Fruit fly (Drosophila melanogaster) whole organism, embryonic: Measurements from ENCODE around the gene waw.

Experiments used
- Atf3 ChIP-seq: fragments of 200-800 bp; sonication (Bioruptor generic); optimal IDR thresholded peaks from 3 replicates; lab custom pipeline; 2016; ENCODE audit warnings: missing biosample characterization, missing genetic modification characterization
- CG10366 ChIP-seq: fragments of 200-800 bp; sonication (Bioruptor generic); IDR thresholded peaks from 2 replicates; pipeline ENCODE4 v1.3.6; 2022; ENCODE audit warnings: missing biosample characterization, missing genetic modification characterization
- CG12155 ChIP-seq: fragments of 200-800 bp; sonication (Bioruptor generic); optimal IDR thresholded peaks from 3 replicates; lab custom pipeline; 2016; ENCODE audit warnings: missing biosample characterization, missing genetic modification characterization
- CG12236 ChIP-seq: fragments of 200-800 bp; sonication (Bioruptor generic); optimal IDR thresholded peaks from 2 replicates; lab custom pipeline; 2016; ENCODE audit warnings: missing biosample characterization, missing genetic modification characterization
- CG1233 ChIP-seq: fragments of 200-800 bp; sonication (Bioruptor generic); optimal IDR thresholded peaks from 4 replicates; lab custom pipeline; 2018; ENCODE audit warnings: missing biosample characterization, mild to moderate bottlenecking, missing genetic modification characterization
- CG12391 ChIP-seq: fragments of 200-800 bp; sonication (Bioruptor generic); optimal IDR thresholded peaks from 3 replicates; lab custom pipeline; 2018; ENCODE audit warnings: missing biosample characterization, mild to moderate bottlenecking, missing genetic modification characterization, moderate library complexity
- CG1792 ChIP-seq: fragments of 200-800 bp; sonication (Bioruptor generic); optimal IDR thresholded peaks from 2 replicates; lab custom pipeline; 2016; ENCODE audit warnings: missing biosample characterization, missing genetic modification characterization
- CG18476 ChIP-seq: fragments of 200-800 bp; sonication (Bioruptor generic); optimal IDR thresholded peaks from 2 replicates; lab custom pipeline; 2016; ENCODE audit warnings: missing biosample characterization, mild to moderate bottlenecking, missing genetic modification characterization
- CG2116 ChIP-seq: fragments of 200-800 bp; sonication (Bioruptor generic); optimal IDR thresholded peaks from 3 replicates; lab custom pipeline; 2018; ENCODE audit warnings: missing biosample characterization, mild to moderate bottlenecking, missing genetic modification characterization
- CG31388 ChIP-seq: fragments of 200-800 bp; sonication (Bioruptor generic); optimal IDR thresholded peaks from 2 replicates; lab custom pipeline; 2016; ENCODE audit warnings: missing biosample characterization, missing genetic modification characterization
- CG34422 ChIP-seq: fragments of 200-800 bp; sonication (Bioruptor generic); IDR thresholded peaks from 3 replicates; pipeline ENCODE4 v1.3.6; 2022; ENCODE audit warnings: missing biosample characterization, missing genetic modification characterization
- CG4707 ChIP-seq: fragments of 200-800 bp; sonication (Bioruptor generic); optimal IDR thresholded peaks from 2 replicates; lab custom pipeline; 2018; ENCODE audit warnings: missing biosample characterization, mild to moderate bottlenecking, missing genetic modification characterization, moderate library complexity
- CG4820 ChIP-seq: fragments of 200-800 bp; sonication (Bioruptor generic); optimal IDR thresholded peaks from 3 replicates; lab custom pipeline; 2016; ENCODE audit warnings: missing biosample characterization, missing genetic modification characterization
- CG6254 ChIP-seq: fragments of 200-800 bp; sonication (Bioruptor generic); optimal IDR thresholded peaks from 3 replicates; lab custom pipeline; 2017; ENCODE audit warnings: mild to moderate bottlenecking, missing biosample characterization, missing genetic modification reagents, missing genetic modification characterization
- CG7928 ChIP-seq: fragments of 200-800 bp; sonication (Bioruptor generic); optimal IDR thresholded peaks from 2 replicates; lab custom pipeline; 2017; ENCODE audit warnings: missing biosample characterization, mild to moderate bottlenecking, missing genetic modification characterization
- CG8290 ChIP-seq, 3 experiments: fragments of 200-800 bp; sonication (Bioruptor generic); optimal IDR thresholded peaks; 2 replicates each; lab custom pipeline; 2016 to 2019; ENCODE audit warnings: missing biosample characterization in 3 of 3, missing genetic modification characterization in 3 of 3, mild to moderate bottlenecking in 2 of 3, moderate library complexity in 1 of 3
- CG8765 ChIP-seq: fragments of 200-800 bp; sonication (Bioruptor generic); IDR thresholded peaks from 2 replicates; pipeline ENCODE4 v1.3.6; 2022; ENCODE audit warnings: missing biosample characterization, missing genetic modification characterization
- CkIIα-i1 ChIP-seq: fragments of 200-800 bp; sonication (Bioruptor generic); IDR thresholded peaks from 2 replicates; pipeline ENCODE4 v1.3.6; 2022; ENCODE audit warnings: missing biosample characterization, missing genetic modification characterization
- Deaf1 ChIP-seq: fragments of 200-800 bp; optimal IDR thresholded peaks from 3 replicates; lab custom pipeline; 2019; ENCODE audit warnings: missing biosample characterization, mild to moderate bottlenecking, missing genetic modification characterization, moderate library complexity
- GATAe ChIP-seq: fragments of 200-800 bp; sonication (Bioruptor generic); conservative IDR thresholded peaks from 2 replicates; pipeline ENCODE4 v1.3.6; 2022; ENCODE audit warnings: missing biosample characterization, missing genetic modification characterization
- Hmr ChIP-seq: fragments of 200-800 bp; sonication (Bioruptor generic); optimal IDR thresholded peaks from 3 replicates; lab custom pipeline; 2017; ENCODE audit warnings: mild to moderate bottlenecking, missing biosample characterization, missing genetic modification reagents, missing genetic modification characterization
- Jarid2 ChIP-seq: fragments of 200-800 bp; sonication (Bioruptor generic); optimal IDR thresholded peaks from 3 replicates; lab custom pipeline; 2017; ENCODE audit warnings: mild to moderate bottlenecking, missing biosample characterization, missing genetic modification reagents, missing genetic modification characterization
- Lhr ChIP-seq: fragments of 200-800 bp; sonication (Bioruptor generic); optimal IDR thresholded peaks from 3 replicates; lab custom pipeline; 2017; ENCODE audit warnings: mild to moderate bottlenecking, missing biosample characterization, missing genetic modification reagents, missing genetic modification characterization
- Lim3 ChIP-seq: fragments of 200-800 bp; sonication (Bioruptor generic); IDR thresholded peaks from 2 replicates; pipeline ENCODE4 v1.3.6; 2022; ENCODE audit warnings: missing biosample characterization, missing genetic modification characterization
- Mad ChIP-seq: fragments of 200-800 bp; sonication (Bioruptor generic); optimal IDR thresholded peaks from 2 replicates; lab custom pipeline; 2016; ENCODE audit warnings: missing biosample characterization, missing genetic modification characterization
- Med ChIP-seq: fragments of 200-800 bp; sonication (Bioruptor generic); peaks from one replicate; lab custom pipeline; 2016; ENCODE audit warnings: missing biosample characterization, missing genetic modification characterization, mild to moderate bottlenecking, inconsistent platforms, moderate library complexity
- Rx ChIP-seq: fragments of 200-800 bp; sonication (Bioruptor generic); IDR thresholded peaks from 2 replicates; pipeline ENCODE4 v1.3.6; 2022; ENCODE audit warnings: missing biosample characterization, missing genetic modification characterization
- Side ChIP-seq: fragments of 200-800 bp; sonication (Bioruptor generic); optimal IDR thresholded peaks from 2 replicates; lab custom pipeline; 2016; ENCODE audit warnings: missing biosample characterization, missing genetic modification characterization
- YL-1 ChIP-seq: fragments of 200-800 bp; sonication (Bioruptor generic); optimal IDR thresholded peaks from 3 replicates; lab custom pipeline; 2017; ENCODE audit warnings: missing biosample characterization, mild to moderate bottlenecking, missing genetic modification characterization
- ato ChIP-seq: fragments of 200-800 bp; sonication (Bioruptor generic); IDR thresholded peaks from 2 replicates; pipeline ENCODE4 v1.3.6; 2022; ENCODE audit warnings: missing biosample characterization, missing genetic modification characterization; ENCODE audit not compliant: partially characterized antibody
- br ChIP-seq: fragments of >200 bp; optimal IDR thresholded peaks from 2 replicates; lab custom pipeline; 2017
- chif ChIP-seq, 2 experiments: fragments of 200-800 bp; sonication (Bioruptor generic); optimal IDR thresholded peaks; 3 replicates each; lab custom pipeline; 2016; ENCODE audit warnings: missing biosample characterization in 2 of 2, missing genetic modification characterization in 2 of 2
- danr ChIP-seq: fragments of 200-800 bp; sonication (Bioruptor generic); IDR thresholded peaks from 2 replicates; pipeline ENCODE4 v1.3.6; 2022; ENCODE audit warnings: missing biosample characterization, missing genetic modification characterization
- fd64A ChIP-seq: fragments of 200-800 bp; sonication (Bioruptor generic); optimal IDR thresholded peaks from 3 replicates; lab custom pipeline; 2018; ENCODE audit warnings: missing biosample characterization, mild to moderate bottlenecking, missing genetic modification characterization
- gem ChIP-seq: fragments of 200-800 bp; sonication (Bioruptor generic); optimal IDR thresholded peaks from 2 replicates; lab custom pipeline; 2019; ENCODE audit warnings: missing biosample characterization, mild to moderate bottlenecking, missing genetic modification characterization, moderate library complexity
- inv ChIP-seq: fragments of 200-800 bp; sonication (Bioruptor generic); IDR thresholded peaks from 2 replicates; pipeline ENCODE4 v1.3.6; 2022; ENCODE audit warnings: missing biosample characterization, missing genetic modification characterization; ENCODE audit not compliant: partially characterized antibody
- odd ChIP-seq: fragments of 200-800 bp; sonication (Bioruptor generic); optimal IDR thresholded peaks from 2 replicates; lab custom pipeline; 2017; ENCODE audit warnings: missing biosample characterization, mild to moderate bottlenecking, missing genetic modification characterization
- pan ChIP-seq, 4 experiments: fragments of >200 bp in 3 of 4; fragments of 200-800 bp in 1 of 4; sonication (Bioruptor generic) in 1 of 4; optimal IDR thresholded peaks in 3 of 4; IDR thresholded peaks in 1 of 4; 2 replicates each; pipeline versions ENCODE4 v1.3.6 to Lab custom; 2017 to 2022; ENCODE audit warnings: missing biosample characterization in 2 of 4, missing genetic modification characterization in 2 of 4, mixed read lengths in 1 of 4
- pfk ChIP-seq: fragments of 200-800 bp; sonication (Bioruptor generic); optimal IDR thresholded peaks from 2 replicates; lab custom pipeline; 2018; ENCODE audit warnings: missing biosample characterization, mild to moderate bottlenecking, missing genetic modification characterization, moderate library complexity
- psq ChIP-seq: fragments of 200-800 bp; sonication (Bioruptor generic); optimal IDR thresholded peaks from 2 replicates; lab custom pipeline; 2017; ENCODE audit warnings: missing biosample characterization, missing genetic modification characterization
- repo ChIP-seq: fragments of 200-800 bp; sonication (Bioruptor generic); optimal IDR thresholded peaks from 2 replicates; lab custom pipeline; 2016; ENCODE audit warnings: missing biosample characterization, missing genetic modification characterization
- ro ChIP-seq: fragments of 200-800 bp; sonication (Bioruptor generic); IDR thresholded peaks from 2 replicates; pipeline ENCODE4 v1.3.6; 2022; ENCODE audit warnings: missing biosample characterization, missing genetic modification characterization
- sna ChIP-seq: fragments of 200-800 bp; sonication (Bioruptor generic); IDR thresholded peaks from 2 replicates; pipeline ENCODE4 v1.3.6; 2022; ENCODE audit warnings: missing biosample characterization, missing genetic modification characterization; ENCODE audit not compliant: partially characterized antibody
- sob ChIP-seq: fragments of 200-800 bp; sonication (Bioruptor generic); IDR thresholded peaks from 2 replicates; pipeline ENCODE4 v1.3.6; 2022; ENCODE audit warnings: missing biosample characterization, missing genetic modification characterization
- tio ChIP-seq: fragments of 200-800 bp; sonication (Bioruptor generic); optimal IDR thresholded peaks from 2 replicates; lab custom pipeline; 2017; ENCODE audit warnings: missing biosample characterization, missing genetic modification characterization, inconsistent platforms
- usp ChIP-seq: fragments of >200 bp; optimal IDR thresholded peaks from 2 replicates; lab custom pipeline; 2017; ENCODE audit warnings: missing biosample characterization, missing genetic modification characterization
- vfl ChIP-seq: fragments of 200-800 bp; sonication (Bioruptor generic); optimal IDR thresholded peaks from 2 replicates; lab custom pipeline; 2016; ENCODE audit warnings: missing biosample characterization, missing genetic modification characterization
- vnd ChIP-seq: fragments of 200-800 bp; sonication (Bioruptor generic); IDR thresholded peaks from 3 replicates; pipeline ENCODE4 v1.3.6; 2022; ENCODE audit warnings: missing biosample characterization, missing genetic modification characterization; ENCODE audit not compliant: partially characterized antibody
- zfh2 ChIP-seq: fragments of 200-800 bp; sonication (Bioruptor generic); optimal IDR thresholded peaks from 2 replicates; lab custom pipeline; 2016; ENCODE audit warnings: missing biosample characterization, missing genetic modification characterization

Gene waw

dm6 chrX:21319202-21319772, 43.5 kb upstream of the waw start, which contains the start of the genes SLIRP1 and anox (continued):
- TF ChIP-seq GATAe (GFP tag; lab: Robert Waterston, UW) (peak; percentile 65), Jarid2 (GFP tag; lab: Kevin White, UChicago) (peak; percentile 44), CG2116 (GFP tag; lab: Kevin White, UChicago) (peak; percentile 52), CG12391 (peak; percentile 93), CG6254 (GFP tag; lab: Kevin White, UChicago) (peak; percentile 58), YL-1 (GFP tag; lab: Kevin White, UChicago) (peak; percentile 52), vnd (GFP tag; lab: Robert Waterston, UW) (no peak), pan (optimal IDR thresholded peaks at IDR 0.05; lab: Kevin White, UChicago) (no peak), pan (GFP tag; optimal IDR thresholded peaks at IDR 0.05 in 1 of 2, IDR thresholded peaks at IDR 0.05 in 1 of 2) (peak in 1 of 2 experiments; percentile 78), Mad (GFP tag; lab: Kevin White, UChicago) (peak; percentile 41), gem (tag; lab: Kevin White, UChicago) (peak; percentile 95), sna (GFP tag; lab: Robert Waterston, UW) (no peak), ato (GFP tag; lab: Robert Waterston, UW) (no peak), odd (GFP tag; lab: Kevin White, UChicago) (peak; percentile 83), sob (peak; percentile 70), Deaf1 (tag; lab: Kevin White, UChicago) (peak; percentile 74), inv (no peak), CG1792 (GFP tag; lab: Kevin White, UChicago) (peak; percentile 18), CG4707 (GFP tag; lab: Kevin White, UChicago) (peak; percentile 52), tio (no peak), CG7928 (GFP tag; lab: Kevin White, UChicago) (peak; percentile 55), ro (GFP tag; lab: Robert Waterston, UW) (peak; percentile 29; the same call in 1 of the 2 replicates), Med (GFP tag; lab: Kevin White, UChicago) (peak; percentile 92), zfh2 (GFP tag; lab: Kevin White, UChicago) (peak; percentile 75), CG4820 (GFP tag; lab: Kevin White, UChicago) (peak; percentile 72), repo (GFP tag; lab: Kevin White, UChicago) (peak; percentile 37), Atf3 (GFP tag; lab: Kevin White, UChicago) (peak; percentile 51), br (lab: Kevin White, UChicago) (no peak), Rx (GFP tag; lab: Robert Waterston, UW) (peak; percentile 38; the same call in 1 of the 2 replicates), CG1233 (GFP tag; lab: Kevin White, UChicago) (peak; percentile 87), CkIIα-i1 (no peak), CG8290 (GFP tag; optimal IDR thresholded peaks at IDR 0.05; lab: Kevin White, UChicago) (peak; percentile 34), CG8290 (tag; optimal IDR thresholded peaks at IDR 0.05; lab: Kevin White, UChicago) (peak; percentile 36 to 59), fd64A (GFP tag; lab: Kevin White, UChicago) (peak; percentile 24), vfl (peak; percentile 69), Hmr (GFP tag; lab: Kevin White, UChicago) (peak; percentile 90), Lhr (GFP tag; lab: Kevin White, UChicago) (peak; percentile 67), danr (peak; percentile 65), CG34422 (GFP tag; lab: Robert Waterston, UW) (peak; percentile 61; the same call in 2 of the 3 replicates), CG31388 (GFP tag; lab: Kevin White, UChicago) (peak; percentile 47), CG12155 (GFP tag; lab: Kevin White, UChicago) (peak; percentile 77), CG10366 (GFP tag; lab: Robert Waterston, UW) (peak; percentile 77), Side (GFP tag; lab: Kevin White, UChicago) (peak; percentile 69), chif (GFP tag; optimal IDR thresholded peaks at IDR 0.05; lab: Kevin White, UChicago) (peak; percentile 54 to 79), CG12236 (peak; percentile 76), pfk (GFP tag; lab: Kevin White, UChicago) (peak; percentile 9), Lim3 (GFP tag; lab: Robert Waterston, UW) (0 out of 2 replicates have a peak, but pooled peaks have one; percentile 12), psq (peak; percentile 66), CG18476 (GFP tag; lab: Kevin White, UChicago) (peak; percentile 80), CG8765 (GFP tag; lab: Robert Waterston, UW) (peak; percentile 49; the same call in 1 of the 2 replicates), usp (GFP tag; lab: Kevin White, UChicago) (no peak)
